Worm (Caenorhabditis elegans): ENCODE measurements around the gene fbxa-52.

DNA sequence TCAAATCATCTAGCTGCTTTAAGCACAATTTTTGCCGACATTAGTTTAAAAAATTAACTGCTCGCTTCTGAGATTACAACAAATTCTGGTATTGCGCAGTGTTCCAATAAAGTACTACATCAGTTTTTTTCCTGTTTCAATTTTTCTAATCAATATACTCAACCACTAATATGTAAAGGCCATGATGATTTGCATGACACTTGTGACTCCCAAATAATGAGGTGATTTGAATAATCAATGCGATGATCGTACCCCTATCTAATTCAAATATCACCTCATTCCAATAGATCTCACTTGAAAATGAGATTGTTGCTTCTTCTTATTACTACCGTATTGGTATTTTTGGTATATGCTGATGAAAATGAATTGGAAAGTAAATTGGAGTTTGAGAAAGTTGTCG lies 14.6 kb upstream of the fbxa-52 start, which contains the start of gene F07G6.2:
- TF ChIP-seq W03F9.2 (tag; optimal IDR thresholded peaks at IDR 0.05) (no peak), dao-5 (tag; optimal IDR thresholded peaks at IDR 0.05) (no peak)

Measured in whole organism, L4/young adult.